Fruit fly (Drosophila melanogaster) whole organism, embryonic: ENCODE measurements around the gene sob.
A peak's percentile ranks its signal among the peaks of the same experiment; 100 is the strongest.

ENCODE experiments used
- Aef1 ChIP-seq: fragments of 200-800 bp; sonication (Bioruptor generic); IDR thresholded peaks from 3 replicates; pipeline ENCODE4 v1.3.6; 2022; ENCODE audit warnings: missing biosample characterization, missing genetic modification characterization
- B-H1 ChIP-seq: fragments of 200-800 bp; sonication (Bioruptor generic); IDR thresholded peaks from 3 replicates; pipeline ENCODE4 v1.3.6; 2022; ENCODE audit warnings: missing biosample characterization, missing genetic modification characterization
- Blimp-1 ChIP-seq: fragments of 200-800 bp; sonication (Bioruptor generic); optimal IDR thresholded peaks from 3 replicates; lab custom pipeline; 2018; ENCODE audit warnings: missing biosample characterization, missing genetic modification characterization, mild to moderate bottlenecking, moderate library complexity, missing genetic modification reagents
- CG10209 ChIP-seq: fragments of 200-800 bp; sonication (Bioruptor generic); optimal IDR thresholded peaks from 3 replicates; lab custom pipeline; 2017; ENCODE audit warnings: missing biosample characterization, mild to moderate bottlenecking, missing genetic modification characterization, missing genetic modification reagents
- CG12744 ChIP-seq: fragments of 200-800 bp; sonication (Bioruptor generic); optimal IDR thresholded peaks from 2 replicates; lab custom pipeline; 2016; ENCODE audit warnings: missing biosample characterization, missing genetic modification characterization
- CG14965 ChIP-seq: fragments of 200-800 bp; sonication (Bioruptor generic); optimal IDR thresholded peaks from 2 replicates; lab custom pipeline; 2016; ENCODE audit warnings: missing biosample characterization, missing genetic modification characterization, borderline replicate concordance
- CG15696 ChIP-seq: fragments of 200-800 bp; sonication (Bioruptor generic); optimal IDR thresholded peaks from 2 replicates; lab custom pipeline; 2019; ENCODE audit warnings: missing biosample characterization, mild to moderate bottlenecking, missing genetic modification characterization, moderate library complexity
- CG16779 ChIP-seq: fragments of 200-800 bp; sonication (Bioruptor generic); IDR thresholded peaks from 2 replicates; pipeline ENCODE4 v1.3.6; 2022; ENCODE audit warnings: missing biosample characterization, missing genetic modification characterization
- CG16815 ChIP-seq: fragments of 200-800 bp; sonication (Bioruptor generic); optimal IDR thresholded peaks from 3 replicates; lab custom pipeline; 2017; ENCODE audit warnings: missing biosample characterization, mild to moderate bottlenecking, missing genetic modification characterization
- CG18619 ChIP-seq: fragments of 200-800 bp; sonication (Bioruptor generic); optimal IDR thresholded peaks from 3 replicates; lab custom pipeline; 2017; ENCODE audit warnings: missing biosample characterization, mild to moderate bottlenecking, missing genetic modification characterization
- CG3065 ChIP-seq: fragments of 200-800 bp; sonication (Bioruptor generic); optimal IDR thresholded peaks from 2 replicates; lab custom pipeline; 2016; ENCODE audit warnings: missing biosample characterization, missing genetic modification characterization
- CG31388 ChIP-seq: fragments of 200-800 bp; sonication (Bioruptor generic); optimal IDR thresholded peaks from 2 replicates; lab custom pipeline; 2016; ENCODE audit warnings: missing biosample characterization, missing genetic modification characterization
- CG3281 ChIP-seq: fragments of 200-800 bp; sonication (Bioruptor generic); optimal IDR thresholded peaks from 3 replicates; lab custom pipeline; 2017; ENCODE audit warnings: missing biosample characterization, mild to moderate bottlenecking, missing genetic modification characterization
- CG3838 ChIP-seq: fragments of 200-800 bp; sonication (Bioruptor generic); optimal IDR thresholded peaks from 3 replicates; lab custom pipeline; 2016; ENCODE audit warnings: missing biosample characterization, missing genetic modification characterization
- CG5953 ChIP-seq: fragments of 200-800 bp; sonication (Bioruptor generic); IDR thresholded peaks from 2 replicates; pipeline ENCODE4 v1.3.6; 2022; ENCODE audit warnings: missing biosample characterization, missing genetic modification characterization
- CG6683 ChIP-seq: fragments of 200-800 bp; sonication (Bioruptor generic); optimal IDR thresholded peaks from 2 replicates; lab custom pipeline; 2017; ENCODE audit warnings: missing biosample characterization, mild to moderate bottlenecking, missing genetic modification characterization, missing genetic modification reagents
- CG7271 ChIP-seq: fragments of 200-800 bp; sonication (Bioruptor generic); optimal IDR thresholded peaks from 2 replicates; lab custom pipeline; 2018; ENCODE audit warnings: missing biosample characterization, mild to moderate bottlenecking, missing genetic modification characterization, moderate library complexity
- CG7357 ChIP-seq: fragments of 200-800 bp; sonication (Bioruptor generic); IDR thresholded peaks from 3 replicates; pipeline ENCODE4 v1.3.6; 2022; ENCODE audit warnings: missing biosample characterization, missing genetic modification characterization
- CG7839 ChIP-seq: fragments of 200-800 bp; sonication (Bioruptor generic); optimal IDR thresholded peaks from 3 replicates; lab custom pipeline; 2018; ENCODE audit warnings: missing biosample characterization, mild to moderate bottlenecking, missing genetic modification characterization, moderate library complexity
- CG9817 ChIP-seq: fragments of 200-800 bp; sonication (Bioruptor generic); optimal IDR thresholded peaks from 2 replicates; lab custom pipeline; 2018; ENCODE audit warnings: missing biosample characterization, mild to moderate bottlenecking, missing genetic modification characterization, moderate library complexity
- Doc2 ChIP-seq: fragments of 200-800 bp; sonication (Bioruptor generic); IDR thresholded peaks from 2 replicates; pipeline ENCODE4 v1.3.6; 2022; ENCODE audit warnings: missing biosample characterization, missing genetic modification characterization
- Dp ChIP-seq: fragments of 200-800 bp; sonication (Bioruptor generic); optimal IDR thresholded peaks from 2 replicates; lab custom pipeline; 2018; ENCODE audit warnings: missing biosample characterization, mild to moderate bottlenecking, missing genetic modification characterization, moderate library complexity
- E2f1 ChIP-seq: fragments of 200-800 bp; sonication (Bioruptor generic); IDR thresholded peaks from 2 replicates; pipeline ENCODE4 v1.3.6; 2022; ENCODE audit warnings: missing biosample characterization, missing genetic modification characterization
- Gsc ChIP-seq: fragments of 200-800 bp; sonication (Bioruptor generic); IDR thresholded peaks from 2 replicates; pipeline ENCODE4 v1.3.6; 2022; ENCODE audit warnings: missing biosample characterization, missing genetic modification characterization
- HHEX ChIP-seq: fragments of 200-800 bp; sonication (Bioruptor generic); optimal IDR thresholded peaks from 3 replicates; lab custom pipeline; 2017; ENCODE audit warnings: missing biosample characterization, mild to moderate bottlenecking, missing genetic modification characterization, missing genetic modification reagents
- Jarid2 ChIP-seq: fragments of 200-800 bp; sonication (Bioruptor generic); optimal IDR thresholded peaks from 3 replicates; lab custom pipeline; 2017; ENCODE audit warnings: mild to moderate bottlenecking, missing biosample characterization, missing genetic modification reagents, missing genetic modification characterization
- Lpt ChIP-seq: fragments of >200 bp; optimal IDR thresholded peaks from 2 replicates; lab custom pipeline; 2018; ENCODE audit warnings: missing biosample characterization, missing genetic modification characterization
- Myb ChIP-seq: fragments of 200-800 bp; sonication (Bioruptor generic); optimal IDR thresholded peaks from 2 replicates; lab custom pipeline; 2016; ENCODE audit warnings: missing biosample characterization, missing genetic modification characterization
- PHDP ChIP-seq: fragments of 200-800 bp; sonication (Bioruptor generic); optimal IDR thresholded peaks from 3 replicates; lab custom pipeline; 2018; ENCODE audit warnings: missing biosample characterization, mild to moderate bottlenecking, missing genetic modification characterization, moderate library complexity
- Tbp ChIP-seq: fragments of >200 bp; optimal IDR thresholded peaks from 2 replicates; lab custom pipeline; 2018; ENCODE audit warnings: missing biosample characterization, missing genetic modification characterization
- ac ChIP-seq: fragments of 200-800 bp; sonication (Bioruptor generic); optimal IDR thresholded peaks from 3 replicates; lab custom pipeline; 2017; ENCODE audit warnings: missing biosample characterization, mild to moderate bottlenecking, missing genetic modification characterization
- ato ChIP-seq: fragments of 200-800 bp; sonication (Bioruptor generic); IDR thresholded peaks from 2 replicates; pipeline ENCODE4 v1.3.6; 2022; ENCODE audit warnings: missing biosample characterization, missing genetic modification characterization; ENCODE audit not compliant: partially characterized antibody
- bigmax ChIP-seq: fragments of 200-800 bp; sonication (Bioruptor generic); optimal IDR thresholded peaks from 2 replicates; lab custom pipeline; 2018; ENCODE audit warnings: missing biosample characterization, mild to moderate bottlenecking, missing genetic modification characterization
- br ChIP-seq: fragments of >200 bp; optimal IDR thresholded peaks from 2 replicates; lab custom pipeline; 2017
- corto ChIP-seq: fragments of 200-800 bp; sonication (Bioruptor generic); optimal IDR thresholded peaks from 2 replicates; lab custom pipeline; 2016; ENCODE audit warnings: missing biosample characterization, mild to moderate bottlenecking, missing genetic modification characterization, moderate library complexity
- cwo ChIP-seq: fragments of 200-800 bp; sonication (Bioruptor generic); optimal IDR thresholded peaks from 3 replicates; lab custom pipeline; 2017; ENCODE audit warnings: missing biosample characterization, missing genetic modification characterization, mild to moderate bottlenecking, moderate library complexity, missing genetic modification reagents
- ems ChIP-seq: fragments of 200-800 bp; sonication (Bioruptor generic); optimal IDR thresholded peaks from 3 replicates; lab custom pipeline; 2016; ENCODE audit warnings: missing biosample characterization, missing genetic modification characterization
- fd96Cb ChIP-seq: fragments of 200-800 bp; sonication (Bioruptor generic); optimal IDR thresholded peaks from 2 replicates; lab custom pipeline; 2018; ENCODE audit warnings: missing biosample characterization, mild to moderate bottlenecking, missing genetic modification characterization, moderate library complexity
- fru ChIP-seq: fragments of >200 bp; optimal IDR thresholded peaks from 2 replicates; lab custom pipeline; 2017
- gcm ChIP-seq: fragments of 200-800 bp; sonication (Bioruptor generic); optimal IDR thresholded peaks from 2 replicates; lab custom pipeline; 2019; ENCODE audit warnings: missing biosample characterization, mild to moderate bottlenecking, missing genetic modification characterization, moderate library complexity
- gem ChIP-seq: fragments of 200-800 bp; sonication (Bioruptor generic); optimal IDR thresholded peaks from 2 replicates; lab custom pipeline; 2019; ENCODE audit warnings: missing biosample characterization, mild to moderate bottlenecking, missing genetic modification characterization, moderate library complexity
- gro ChIP-seq: fragments of 200-800 bp; sonication (Bioruptor generic); optimal IDR thresholded peaks from 2 replicates; lab custom pipeline; 2016; ENCODE audit warnings: missing biosample characterization, missing genetic modification characterization
- ham ChIP-seq: fragments of 200-800 bp; sonication (Bioruptor generic); IDR thresholded peaks from 2 replicates; pipeline ENCODE4 v1.3.6; 2022; ENCODE audit warnings: missing biosample characterization, missing genetic modification characterization
- lilli ChIP-seq: fragments of 200-800 bp; sonication (Bioruptor generic); optimal IDR thresholded peaks from 3 replicates; lab custom pipeline; 2016; ENCODE audit warnings: missing biosample characterization, missing genetic modification characterization
- lmd ChIP-seq: fragments of 200-800 bp; sonication (Bioruptor generic); IDR thresholded peaks from 2 replicates; pipeline ENCODE4 v1.3.6; 2022; ENCODE audit warnings: missing biosample characterization, missing genetic modification characterization
- luna ChIP-seq: fragments of 200-800 bp; sonication (Bioruptor generic); optimal IDR thresholded peaks from 2 replicates; lab custom pipeline; 2016; ENCODE audit warnings: missing biosample characterization, missing genetic modification characterization
- mld ChIP-seq: fragments of 200-800 bp; sonication (Bioruptor generic); IDR thresholded peaks from 3 replicates; pipeline ENCODE4 v1.3.6; 2022; ENCODE audit warnings: missing biosample characterization, missing genetic modification characterization; ENCODE audit not compliant: partially characterized antibody
- otp ChIP-seq: fragments of 200-800 bp; sonication (Bioruptor generic); IDR thresholded peaks from 3 replicates; pipeline ENCODE4, ENCODE4 v1.3.6; 2022; ENCODE audit warnings: missing biosample characterization, missing genetic modification characterization
- pb ChIP-seq: fragments of 200-800 bp; sonication (Bioruptor generic); optimal IDR thresholded peaks from 3 replicates; lab custom pipeline; 2016; ENCODE audit warnings: missing biosample characterization, missing genetic modification characterization
- seq ChIP-seq: fragments of 200-800 bp; sonication (Bioruptor generic); IDR thresholded peaks from 2 replicates; pipeline ENCODE4 v1.3.6; 2022; ENCODE audit warnings: missing biosample characterization, missing genetic modification characterization
- stwl ChIP-seq: fragments of 200-800 bp; sonication (Bioruptor generic); optimal IDR thresholded peaks from 3 replicates; lab custom pipeline; 2018; ENCODE audit warnings: missing biosample characterization, mild to moderate bottlenecking, missing genetic modification characterization, moderate library complexity
- z ChIP-seq: fragments of 200-800 bp; sonication (Bioruptor generic); IDR thresholded peaks from 3 replicates; pipeline ENCODE4 v1.3.6; 2022; ENCODE audit warnings: missing biosample characterization, missing genetic modification characterization

Gene sob

dm6 chr2L:3598485-3598884 lies 17.9 kb upstream of the sob start (continued):
- TF ChIP-seq Jarid2 (GFP tag; lab: Kevin White, UChicago) = no peak
- TF ChIP-seq CG7839 (tag; lab: Kevin White, UChicago) = peak; percentile 46
- no peak for TF ChIP-seq CG3838
- peak; percentile 55; the same call in 1 of the 3 replicates for TF ChIP-seq otp (GFP tag; lab: Robert Waterston, UW)
- no peak for TF ChIP-seq CG5953 (GFP tag; lab: Robert Waterston, UW)
- no peak for TF ChIP-seq Doc2 (GFP tag; lab: Robert Waterston, UW)
- TF ChIP-seq gem = peak; percentile 60
- TF ChIP-seq br (lab: Kevin White, UChicago) = no peak
- TF ChIP-seq z = no peak
- TF ChIP-seq ems = no peak
- TF ChIP-seq CG7357 (GFP tag; lab: Robert Waterston, UW) = no peak
- no peak for TF ChIP-seq HHEX (GFP tag; lab: Kevin White, UChicago)
- peak; percentile 40; the same call in 1 of the 2 replicates for TF ChIP-seq Gsc (GFP tag; lab: Robert Waterston, UW)
- no peak for TF ChIP-seq CG12744
- TF ChIP-seq Dp (GFP tag; lab: Kevin White, UChicago) = no peak
- no peak for TF ChIP-seq CG14965 (GFP tag; lab: Kevin White, UChicago)
- no peak for TF ChIP-seq CG3065 (GFP tag; lab: Kevin White, UChicago)
- no peak for TF ChIP-seq Lpt (GFP tag; lab: Kevin White, UChicago)
- TF ChIP-seq bigmax (GFP tag; lab: Kevin White, UChicago) = no peak
- no peak for TF ChIP-seq CG3281 (GFP tag; lab: Kevin White, UChicago)
- TF ChIP-seq PHDP (tag; lab: Kevin White, UChicago) = peak; percentile 18
- TF ChIP-seq E2f1 (GFP tag; lab: Robert Waterston, UW) = peak; percentile 33; the same call in 1 of the 2 replicates
- no peak for TF ChIP-seq ac
- TF ChIP-seq CG16815 = peak; percentile 44
- no peak for TF ChIP-seq Tbp
- peak; percentile 1 for TF ChIP-seq CG15696
- no peak for TF ChIP-seq CG6683 (GFP tag; lab: Kevin White, UChicago)
- TF ChIP-seq pb (GFP tag; lab: Kevin White, UChicago) = peak; percentile 31
- no peak for TF ChIP-seq CG18619 (GFP tag; lab: Kevin White, UChicago)
- TF ChIP-seq lmd (GFP tag; lab: Robert Waterston, UW) = peak; percentile 62
- TF ChIP-seq fru = no peak
- TF ChIP-seq stwl (tag; lab: Kevin White, UChicago) = no peak
- TF ChIP-seq CG31388 (GFP tag; lab: Kevin White, UChicago) = no peak
- no peak for TF ChIP-seq CG9817 (tag; lab: Kevin White, UChicago)
- no peak for TF ChIP-seq ato
- TF ChIP-seq ham = no peak
- peak; percentile 36 for TF ChIP-seq CG10209 (GFP tag; lab: Kevin White, UChicago)
- no peak for TF ChIP-seq Myb (GFP tag; lab: Kevin White, UChicago)
- TF ChIP-seq lilli (GFP tag; lab: Kevin White, UChicago) = peak; percentile 2
- peak; percentile 64 for TF ChIP-seq Blimp-1
- TF ChIP-seq Aef1 (GFP tag; lab: Robert Waterston, UW) = peak; percentile 27; the same call in 1 of the 3 replicates
- no peak for TF ChIP-seq gcm (GFP tag; lab: Kevin White, UChicago)
- TF ChIP-seq mld (GFP tag; lab: Robert Waterston, UW) = no peak
- TF ChIP-seq B-H1 (GFP tag; lab: Robert Waterston, UW) = 0 out of 3 replicates have a peak, but pooled peaks have one; percentile 16
- TF ChIP-seq corto (GFP tag; lab: Kevin White, UChicago) = no peak
- no peak for TF ChIP-seq gro
- TF ChIP-seq CG7271 = no peak
- TF ChIP-seq seq (GFP tag; lab: Robert Waterston, UW) = 0 out of 2 replicates have a peak, but pooled peaks have one; percentile 11
- no peak for TF ChIP-seq luna
- no peak for TF ChIP-seq CG16779 (GFP tag; lab: Robert Waterston, UW)
- peak; percentile 56 for TF ChIP-seq fd96Cb (tag; lab: Kevin White, UChicago)
- no peak for TF ChIP-seq cwo (GFP tag; lab: Kevin White, UChicago)
